Fruit fly (Drosophila melanogaster) S2 (cell line): ENCODE results near the gene Jon74E.

Experiments used
- CG8478 ChIP-seq: fragments of >200 bp; optimal IDR thresholded peaks from 2 replicates; lab custom pipeline; 2018
- CTCF ChIP-seq, 2 experiments: fragments of >200 bp; optimal IDR thresholded peaks; 2 replicates each; lab custom pipeline; 2018

DNA sequence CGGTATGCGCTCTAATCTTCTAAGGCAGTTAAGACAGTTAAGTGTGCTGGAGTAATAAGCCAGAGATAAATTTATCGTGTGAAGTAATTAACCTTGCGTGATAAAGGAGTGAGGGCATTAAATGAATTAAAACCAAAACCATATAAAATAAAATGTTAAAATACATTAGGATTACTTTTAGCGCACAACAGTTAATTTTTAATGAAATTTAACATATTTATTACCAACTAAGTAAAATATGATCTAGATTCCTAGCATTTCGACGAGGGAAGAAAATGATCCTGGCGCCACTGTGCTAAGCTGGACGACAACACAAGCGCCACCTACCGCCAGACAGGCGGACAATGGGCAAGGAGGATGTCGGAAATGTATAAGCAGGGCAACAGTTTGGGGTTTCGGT is 30.2 kb upstream of the Jon74E start:
- peak; percentile 73 to 78 for TF ChIP-seq CTCF (optimal IDR thresholded peaks at IDR 0.05; lab: Kevin White, UChicago)
- TF ChIP-seq CG8478: no peak
